Fruit fly (Drosophila melanogaster): ENCODE measurements around the gene scaf6.

- TF ChIP-seq psq (optimal IDR thresholded peaks at IDR 0.05) (no peak), Myc (optimal IDR thresholded peaks at IDR 0.05) (no peak), Sin3A (optimal IDR thresholded peaks at IDR 0.05) (no peak), h (optimal IDR thresholded peaks at IDR 0.05) (no peak), insv (optimal IDR thresholded peaks at IDR 0.05) (no peak)
Observed at dm6 chr3L:17001055-17001454, 41.3 kb downstream of the scaf6 start.

Measured in Kc167 (cell line).